Worm (Caenorhabditis elegans): ENCODE results near the gene F47H4.2.

F47H4.2 gene

ce11 chrV:17352827-17353373 is at the start of gene F47H4.2, which contains the start of gene fbxa-134:
F47H4.2 (plus strand) TSS chrV:17353323.
fbxa-134 (minus strand) TSS chrV:17352870.
- TF ChIP-seq unc-62 (GFP tag; optimal IDR thresholded peaks at IDR 0.05) = no peak

- TF ChIP-seq unc-62 (GFP tag; optimal IDR thresholded peaks at IDR 0.05) = no peak
Measured at ce11 chrV:17303392-17303791, 49.7 kb upstream of the F47H4.2 start.

- TF ChIP-seq unc-62 (GFP tag; optimal IDR thresholded peaks at IDR 0.05) = no peak
Measured at ce11 chrV:17307926-17308325, 45.2 kb upstream of the F47H4.2 start.

- no peak for TF ChIP-seq unc-62 (GFP tag; optimal IDR thresholded peaks at IDR 0.05)
Measured at ce11 chrV:17312386-17312785, 40.7 kb upstream of the F47H4.2 start, which contains the start of gene Y61B8B.3. Y61B8B.3 (minus strand) TSS chrV:17312486.

- no peak for TF ChIP-seq unc-62 (GFP tag; optimal IDR thresholded peaks at IDR 0.05)
Measured at ce11 chrV:17315063-17315462, 38.1 kb upstream of the F47H4.2 start, which contains the start of gene F31E9.6. F31E9.6 (minus strand) TSS chrV:17315153.

DNA sequence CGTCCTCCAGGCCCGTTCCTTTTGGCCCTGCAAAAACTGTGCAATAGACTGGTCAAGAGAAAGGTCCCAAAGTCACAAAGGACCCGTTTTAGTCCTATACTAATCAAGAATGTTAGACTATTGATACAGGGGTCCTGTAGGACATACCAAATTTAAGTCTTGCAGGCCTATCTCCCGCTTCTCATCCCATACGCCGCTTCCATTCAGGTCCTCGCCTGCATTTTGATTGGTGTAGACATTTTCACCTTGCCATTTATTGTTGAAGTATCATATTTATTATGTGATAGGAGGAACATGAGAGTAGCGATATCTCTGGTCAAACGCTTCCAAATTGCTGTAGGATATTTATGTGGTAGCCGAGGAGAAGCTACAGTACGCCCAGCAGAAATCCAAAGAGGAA is 35.8 kb upstream of the F47H4.2 start:
- TF ChIP-seq unc-62 (GFP tag; optimal IDR thresholded peaks at IDR 0.05) = no peak

DNA sequence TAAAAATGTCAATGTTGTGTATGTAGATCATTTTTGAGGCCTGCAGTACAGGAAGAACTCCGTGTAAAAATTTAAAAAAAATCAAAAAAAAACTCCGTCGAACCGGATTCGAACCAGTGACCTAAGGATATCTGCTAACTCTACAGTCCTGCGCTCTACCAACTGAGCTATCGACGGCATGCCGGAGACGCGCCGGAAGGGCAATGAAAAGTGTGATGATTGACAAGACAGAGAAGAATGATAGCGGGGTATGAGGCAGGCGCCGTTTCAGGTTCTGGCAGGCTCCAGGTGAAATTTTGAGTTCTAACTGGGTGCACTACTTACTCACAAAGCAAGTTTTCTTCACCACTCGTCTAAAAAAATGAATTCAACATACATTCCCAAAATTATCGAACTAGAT is 35.3 kb upstream of the F47H4.2 start, which contains the start of gene srz-58:
Gene srz-58, plus strand, starts transcription at position 362 of the 400 bp plus-strand sequence.
- no peak for TF ChIP-seq unc-62 (GFP tag; optimal IDR thresholded peaks at IDR 0.05)

DNA sequence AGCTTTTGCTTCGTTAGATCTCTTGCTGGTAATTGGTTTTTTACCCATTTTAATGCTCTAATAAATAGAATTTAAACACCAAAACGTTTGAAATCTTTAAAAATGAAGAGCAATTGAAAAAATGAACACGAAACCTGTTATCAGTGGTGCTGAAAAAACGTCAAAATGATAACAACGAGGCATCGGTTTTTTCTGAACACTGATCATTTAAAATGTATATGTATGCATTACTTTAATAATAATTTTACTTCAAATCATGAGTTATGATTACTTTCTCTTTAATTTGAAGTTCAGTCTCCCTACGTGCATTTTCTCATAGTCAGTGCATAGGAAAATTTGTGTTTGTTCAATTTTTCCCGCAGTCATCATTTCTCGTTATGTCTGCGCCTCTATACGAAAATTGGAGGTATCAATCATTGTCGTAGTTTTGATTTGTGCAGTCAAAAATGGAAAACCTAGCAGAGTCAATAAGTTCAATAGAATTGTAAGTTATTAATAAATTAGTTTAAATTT is 30.7 kb upstream of the F47H4.2 start, which contains the start of gene F31E9.3:
Gene F31E9.3, plus strand, starts transcription at position 194 of the 513 bp plus-strand sequence.
- TF ChIP-seq unc-62 (GFP tag; optimal IDR thresholded peaks at IDR 0.05) = no peak

DNA sequence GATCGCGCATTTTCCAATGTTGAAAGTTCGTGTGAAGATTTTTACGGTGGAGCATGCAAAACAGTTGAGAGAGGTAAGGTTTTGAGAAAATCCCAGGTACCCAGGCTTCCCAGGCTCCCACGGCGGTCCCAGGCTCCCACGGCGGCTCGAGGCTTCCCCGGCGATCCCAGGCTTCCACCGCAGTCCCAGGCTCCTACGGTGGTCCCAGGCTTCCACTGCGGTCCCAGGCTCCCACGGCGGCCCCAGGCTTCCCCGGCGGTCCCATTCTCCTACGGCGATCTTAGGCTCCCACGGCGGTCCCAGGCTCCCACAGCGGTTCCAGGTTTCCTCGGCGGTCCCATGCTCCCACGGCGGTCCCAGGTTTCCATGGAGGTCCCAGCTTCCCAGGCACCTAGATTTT is 29.2 kb upstream of the F47H4.2 start:
- no peak for TF ChIP-seq unc-62 (GFP tag; optimal IDR thresholded peaks at IDR 0.05)

DNA sequence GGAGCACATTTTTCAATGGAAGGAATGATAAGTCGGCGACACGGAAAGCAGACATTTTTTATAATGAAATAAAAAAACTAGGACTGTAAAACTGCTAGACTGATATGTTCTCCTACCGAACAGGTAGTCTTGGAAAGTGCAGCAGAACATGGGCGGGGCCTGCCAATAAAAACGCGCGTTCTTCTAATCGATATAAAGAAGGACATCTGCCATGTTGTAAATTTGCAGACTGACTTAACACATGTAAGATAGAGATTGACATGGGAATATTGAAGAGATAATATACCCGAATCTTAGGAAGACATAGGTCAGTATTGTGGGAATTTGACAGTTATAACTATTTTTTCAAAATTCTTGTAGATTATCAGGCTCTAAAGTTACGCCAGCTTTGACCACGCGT is 25.3 kb upstream of the F47H4.2 start, which contains the start of gene sdz-16:
Gene sdz-16, minus strand, starts transcription at position 101 of the 400 bp plus-strand sequence.
- no peak for TF ChIP-seq unc-62 (GFP tag; optimal IDR thresholded peaks at IDR 0.05)

- TF ChIP-seq unc-62 (GFP tag; optimal IDR thresholded peaks at IDR 0.05) = no peak
Measured at ce11 chrV:17328497-17328896, 24.6 kb upstream of the F47H4.2 start, which contains the start of gene srg-44. srg-44 (plus strand) TSS chrV:17328797.

- no peak for TF ChIP-seq unc-62 (GFP tag; optimal IDR thresholded peaks at IDR 0.05)
Measured at ce11 chrV:17331340-17331739, 21.8 kb upstream of the F47H4.2 start, which contains the start of gene fbxa-185. fbxa-185 (plus strand) TSS chrV:17331640.

DNA sequence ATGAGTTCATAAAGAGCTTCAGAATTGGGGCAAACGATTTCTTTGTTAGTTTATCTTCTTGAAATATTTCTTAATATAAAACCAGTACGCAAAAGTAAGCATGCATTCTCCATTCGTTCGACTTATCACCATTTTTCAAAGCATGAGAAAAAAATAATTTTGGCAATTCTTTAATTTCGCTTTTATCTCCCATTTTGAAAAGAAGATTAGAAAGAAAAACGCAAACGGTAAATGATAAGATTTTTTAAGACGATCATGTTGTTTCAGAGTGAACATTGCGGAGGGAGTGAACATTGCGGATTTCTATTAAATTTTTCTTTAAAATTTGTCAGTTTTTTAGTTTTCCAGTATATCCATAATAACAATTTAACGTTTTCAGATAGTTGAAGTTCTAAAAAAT is 13.8 kb upstream of the F47H4.2 start:
- no peak for TF ChIP-seq unc-62 (GFP tag; optimal IDR thresholded peaks at IDR 0.05)

ce11 chrV:17344876-17345275 is 8.2 kb upstream of the F47H4.2 start, which contains the start of the genes fbxa-188 and fbxa-189:
fbxa-188 (minus strand) TSS chrV:17344926.
fbxa-189 (plus strand) TSS chrV:17345214.
- TF ChIP-seq unc-62 (GFP tag; optimal IDR thresholded peaks at IDR 0.05) = no peak

DNA sequence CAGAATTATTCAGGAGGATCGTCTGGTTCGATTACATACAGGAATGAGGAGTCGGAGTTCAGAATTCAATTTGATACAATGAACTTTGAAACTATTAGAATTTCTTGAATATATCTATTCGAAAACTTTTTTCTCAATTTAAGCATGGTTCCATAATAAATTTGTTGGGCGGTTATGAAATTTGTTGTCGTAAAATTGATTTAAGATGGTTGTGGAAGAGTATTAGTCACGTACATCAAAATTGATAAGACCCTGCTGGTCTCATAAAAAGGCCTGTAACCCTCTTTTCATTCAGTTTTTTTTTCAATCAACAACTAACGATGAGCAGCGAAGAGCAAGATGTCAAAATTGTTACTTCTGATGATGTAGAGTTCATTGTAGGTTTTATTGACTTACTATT is 5.5 kb upstream of the F47H4.2 start, which contains the start of gene skr-5:
Gene skr-5, plus strand, starts transcription at position 301 of the 400 bp plus-strand sequence.
- no peak for TF ChIP-seq unc-62 (GFP tag; optimal IDR thresholded peaks at IDR 0.05)

DNA sequence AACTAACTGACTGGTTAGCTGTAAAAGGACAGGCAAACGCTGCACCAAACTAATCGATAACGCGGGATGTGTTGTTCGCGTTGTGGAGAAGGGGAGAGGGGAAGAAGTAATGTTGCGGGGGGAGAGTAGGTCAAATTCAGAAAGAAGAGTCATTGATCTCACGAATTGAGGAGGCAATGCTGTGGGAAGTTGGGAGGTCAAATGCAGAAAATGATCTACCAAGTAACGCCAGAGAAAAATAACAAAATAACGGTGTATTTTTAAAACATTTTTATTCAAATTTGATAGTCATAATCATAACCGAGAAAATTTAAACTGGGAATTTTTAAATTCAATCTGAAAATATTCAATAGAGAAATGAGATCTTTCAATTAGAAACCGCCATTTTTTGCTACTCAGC is 3.0 kb upstream of the F47H4.2 start, which contains the start of gene lsy-27:
Gene lsy-27, minus strand, starts transcription at position 101 of the 400 bp plus-strand sequence.
- no peak for TF ChIP-seq unc-62 (GFP tag; optimal IDR thresholded peaks at IDR 0.05)

- TF ChIP-seq unc-62 (GFP tag; optimal IDR thresholded peaks at IDR 0.05) = no peak
Measured at ce11 chrV:17376639-17377038, 23.5 kb downstream of the F47H4.2 start, which contains the start of gene Y20C6A.1. Y20C6A.1 (minus strand) TSS chrV:17376745.
